Fruit fly (Drosophila melanogaster): ENCODE data around the gene Adhr.

The Adhr gene

dm6 chr2L:14586714-14587481, 28.5 kb upstream of the Adhr start (continued):
- TF ChIP-seq NFAT (GFP tag; IDR thresholded peaks at IDR 0.05) (no peak), Adf1 (GFP tag; IDR thresholded peaks at IDR 0.05) (no peak), ken (GFP tag; IDR thresholded peaks at IDR 0.05) (no peak), CG13775 (GFP tag; optimal IDR thresholded peaks at IDR 0.05) (peak; percentile 97), CG7556 (GFP tag; optimal IDR thresholded peaks at IDR 0.05) (peak; percentile 51), CG9876 (GFP tag; optimal IDR thresholded peaks at IDR 0.05) (no peak), gcm2 (GFP tag; optimal IDR thresholded peaks at IDR 0.05) (no peak), sna (GFP tag; IDR thresholded peaks at IDR 0.05; ENCODE audit: partially characterized antibody) (no peak), chm (GFP tag; IDR thresholded peaks at IDR 0.05) (no peak), tx (GFP tag; optimal IDR thresholded peaks at IDR 0.05) (no peak), lola (GFP tag; optimal IDR thresholded peaks at IDR 0.05) (peak in 1 of 3 experiments; percentile 27), CG3281 (GFP tag; optimal IDR thresholded peaks at IDR 0.05) (no peak), CG3065 (GFP tag; optimal IDR thresholded peaks at IDR 0.05) (no peak), CG7745 (tag; optimal IDR thresholded peaks at IDR 0.05) (no peak), B-H1 (GFP tag; IDR thresholded peaks at IDR 0.05) (no peak), Usf (GFP tag; optimal IDR thresholded peaks at IDR 0.05) (no peak), CG5245 (GFP tag; optimal IDR thresholded peaks at IDR 0.05) (no peak), vfl (GFP tag; optimal IDR thresholded peaks at IDR 0.05) (no peak), hb (GFP tag; IDR thresholded peaks at IDR 0.05; ENCODE audit: partially characterized antibody) (no peak), CG10979 (tag; optimal IDR thresholded peaks at IDR 0.05) (peak; percentile 42), Eip74EF (GFP tag; optimal IDR thresholded peaks at IDR 0.05) (no peak), CG2120 (GFP tag; optimal IDR thresholded peaks at IDR 0.05) (no peak), Deaf1 (tag; optimal IDR thresholded peaks at IDR 0.05) (peak; percentile 5), Med (GFP tag) (no peak), kni (GFP tag; optimal IDR thresholded peaks at IDR 0.05) (no peak), Awh (GFP tag; IDR thresholded peaks at IDR 0.05) (no peak), Pdp1 (GFP tag; optimal IDR thresholded peaks at IDR 0.05) (no peak), CG10462 (GFP tag; optimal IDR thresholded peaks at IDR 0.05) (no peak), ewg (GFP tag; optimal IDR thresholded peaks at IDR 0.05) (no peak), zfh1 (GFP tag; IDR thresholded peaks at IDR 0.05) (no peak; the same call in 2 of the 3 replicates), CG9932 (GFP tag; IDR thresholded peaks at IDR 0.05) (no peak), CG14667 (GFP tag; IDR thresholded peaks at IDR 0.05) (no peak), ranshi (GFP tag; IDR thresholded peaks at IDR 0.05) (no peak), dmrt11E (tag; optimal IDR thresholded peaks at IDR 0.05) (peak; percentile 54), CG4854 (GFP tag; optimal IDR thresholded peaks at IDR 0.05) (no peak), CG10147 (GFP tag; optimal IDR thresholded peaks at IDR 0.05) (no peak), sens (GFP tag) (peak; percentile 62), HHEX (GFP tag; optimal IDR thresholded peaks at IDR 0.05) (no peak), kay (GFP tag; optimal IDR thresholded peaks at IDR 0.05) (no peak), CG1529 (GFP tag; optimal IDR thresholded peaks at IDR 0.05) (no peak), CG14860 (GFP tag; IDR thresholded peaks at IDR 0.05; ENCODE audit: partially characterized antibody) (no peak), CG6689 (GFP tag; IDR thresholded peaks at IDR 0.05) (0 out of 2 replicates have a peak, but pooled peaks have one; percentile 13), salm (tag; optimal IDR thresholded peaks at IDR 0.05) (no peak), CG13424 (tag; optimal IDR thresholded peaks at IDR 0.05) (peak; percentile 7), Meics (GFP tag; optimal IDR thresholded peaks at IDR 0.05) (peak; percentile 25), CG2678 (tag; optimal IDR thresholded peaks at IDR 0.05) (peak; percentile 45), CG12236 (GFP tag; optimal IDR thresholded peaks at IDR 0.05) (no peak), E2f2 (GFP tag; IDR thresholded peaks at IDR 0.05) (no peak), ash1 (GFP tag; optimal IDR thresholded peaks at IDR 0.05) (no peak), Atf3 (GFP tag; optimal IDR thresholded peaks at IDR 0.05) (no peak)
